Fruit fly (Drosophila melanogaster): ENCODE measurements around the gene FMRFaR.

FMRFaR gene

dm6 chr3L:3060054-3060979 lies 58.8 kb downstream of the FMRFaR start (continued):
- TF ChIP-seq CG8290 (GFP tag; optimal IDR thresholded peaks at IDR 0.05): peak; percentile 94
- TF ChIP-seq CG8290 (tag; optimal IDR thresholded peaks at IDR 0.05): peak; percentile 86 to 100
- TF ChIP-seq CG11456 (GFP tag; IDR thresholded peaks at IDR 0.05): peak; percentile 99
- TF ChIP-seq mld (GFP tag; IDR thresholded peaks at IDR 0.05; ENCODE audit: partially characterized antibody): no peak
- no peak; the same call in 1 of the 2 replicates for TF ChIP-seq amos (GFP tag; IDR thresholded peaks at IDR 0.05; ENCODE audit: partially characterized antibody)
- peak; percentile 97 for TF ChIP-seq CG18262 (tag; optimal IDR thresholded peaks at IDR 0.05)
- TF ChIP-seq CG13775 (GFP tag; optimal IDR thresholded peaks at IDR 0.05): peak; percentile 98
- peak; percentile 99 for TF ChIP-seq CG7372 (GFP tag; IDR thresholded peaks at IDR 0.05)
- peak; percentile 98 for TF ChIP-seq dan (GFP tag; IDR thresholded peaks at IDR 0.05)
- peak; percentile 98 for TF ChIP-seq Fer1 (GFP tag; optimal IDR thresholded peaks at IDR 0.05)
- TF ChIP-seq stwl (tag; optimal IDR thresholded peaks at IDR 0.05): no peak
- peak; percentile 93 for TF ChIP-seq wek (GFP tag; optimal IDR thresholded peaks at IDR 0.05)
- peak; percentile 95 for TF ChIP-seq CG10979 (tag; optimal IDR thresholded peaks at IDR 0.05)
- peak; percentile 92 for TF ChIP-seq CG4707 (GFP tag; optimal IDR thresholded peaks at IDR 0.05)
- peak; percentile 98 for TF ChIP-seq CG16863 (GFP tag; optimal IDR thresholded peaks at IDR 0.05)
- peak; percentile 99 for TF ChIP-seq CG8944 (GFP tag; optimal IDR thresholded peaks at IDR 0.05)
- TF ChIP-seq CG2712 (tag; optimal IDR thresholded peaks at IDR 0.05): peak; percentile 97
- TF ChIP-seq CG14965 (GFP tag; optimal IDR thresholded peaks at IDR 0.05; ENCODE audit: borderline replicate concordance): peak; percentile 86
- peak; percentile 99 for TF ChIP-seq CG7786 (GFP tag; optimal IDR thresholded peaks at IDR 0.05)
- TF ChIP-seq Mrtf (GFP tag; IDR thresholded peaks at IDR 0.05): peak; percentile 99
- peak; percentile 100 for TF ChIP-seq Ets65A (GFP tag)
- TF ChIP-seq CG2875 (GFP tag; optimal IDR thresholded peaks at IDR 0.05): peak; percentile 97
- TF ChIP-seq vnd (GFP tag; IDR thresholded peaks at IDR 0.05; ENCODE audit: partially characterized antibody): no peak
- TF ChIP-seq CG9876 (GFP tag; optimal IDR thresholded peaks at IDR 0.05): peak; percentile 97
- peak; percentile 98 for TF ChIP-seq shn (GFP tag; optimal IDR thresholded peaks at IDR 0.05)
- TF ChIP-seq Lhr (GFP tag; optimal IDR thresholded peaks at IDR 0.05): peak; percentile 92
- TF ChIP-seq pnt (GFP tag; optimal IDR thresholded peaks at IDR 0.05): peak; percentile 99
- peak; percentile 99 for TF ChIP-seq stc (GFP tag; IDR thresholded peaks at IDR 0.05)
- TF ChIP-seq da (GFP tag; optimal IDR thresholded peaks at IDR 0.05): peak; percentile 95
- peak; percentile 99 for TF ChIP-seq CG33213 (GFP tag; optimal IDR thresholded peaks at IDR 0.05)
- TF ChIP-seq CG10654 (GFP tag; optimal IDR thresholded peaks at IDR 0.05): peak; percentile 98
- TF ChIP-seq NC2β (GFP tag; optimal IDR thresholded peaks at IDR 0.05): peak; percentile 97
- TF ChIP-seq Bdp1 (GFP tag; optimal IDR thresholded peaks at IDR 0.05): peak; percentile 93
- peak; percentile 97 for TF ChIP-seq CG9437 (GFP tag; optimal IDR thresholded peaks at IDR 0.05)
- TF ChIP-seq Hmx (GFP tag; optimal IDR thresholded peaks at IDR 0.05): peak; percentile 96
- no peak for TF ChIP-seq Stat92E (GFP tag; optimal IDR thresholded peaks at IDR 0.05)
- peak; percentile 99 for TF ChIP-seq ap (GFP tag; IDR thresholded peaks at IDR 0.05)
- TF ChIP-seq Oaz (GFP tag; IDR thresholded peaks at IDR 0.05): peak; percentile 98
- TF ChIP-seq Sin3A (optimal IDR thresholded peaks at IDR 0.05): no peak
- peak; percentile 97 for TF ChIP-seq gcm (GFP tag; optimal IDR thresholded peaks at IDR 0.05)
- TF ChIP-seq zen (tag; optimal IDR thresholded peaks at IDR 0.05): peak; percentile 94
- TF ChIP-seq pita (GFP tag; optimal IDR thresholded peaks at IDR 0.05): no peak
- peak; percentile 99 for TF ChIP-seq Xrp1 (GFP tag; IDR thresholded peaks at IDR 0.05)
- peak; percentile 98 for TF ChIP-seq Mes4 (GFP tag; optimal IDR thresholded peaks at IDR 0.05)
- peak; percentile 99 for TF ChIP-seq CG13624 (GFP tag; optimal IDR thresholded peaks at IDR 0.05)
- peak; percentile 96 for TF ChIP-seq trh (GFP tag; optimal IDR thresholded peaks at IDR 0.05)
- TF ChIP-seq hkb (optimal IDR thresholded peaks at IDR 0.05): no peak
- TF ChIP-seq hkb (GFP tag; IDR thresholded peaks at IDR 0.05): peak; percentile 99
- TF ChIP-seq CG7745 (tag; optimal IDR thresholded peaks at IDR 0.05): peak; percentile 57
- peak; percentile 95 for TF ChIP-seq slou (GFP tag; optimal IDR thresholded peaks at IDR 0.05)
